Worm (Caenorhabditis elegans): ENCODE results near the gene abu-10.

Gene abu-10

DNA sequence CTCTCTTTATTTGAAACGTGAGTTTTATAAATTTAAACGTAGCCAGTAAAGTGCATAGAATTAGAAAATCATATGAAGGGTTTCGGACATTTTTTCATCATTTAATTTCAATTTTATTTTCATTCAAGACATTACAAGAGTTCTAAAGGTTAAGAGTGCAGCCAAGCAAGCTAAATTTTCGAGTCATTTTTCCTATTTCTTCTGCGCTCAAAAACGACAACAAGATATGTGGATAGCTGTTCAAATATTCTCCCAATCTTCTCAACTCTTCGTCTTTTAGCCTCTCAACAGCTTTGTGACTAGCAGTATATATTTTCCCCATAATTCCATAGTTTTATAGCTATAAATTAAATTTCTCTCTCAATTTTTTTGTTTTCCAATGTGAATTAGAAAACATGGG, 14.3 kb upstream of the abu-10 start:
- no peak for TF ChIP-seq nhr-77 (tag; optimal IDR thresholded peaks at IDR 0.05)
- no peak for TF ChIP-seq R02D3.7 (tag; optimal IDR thresholded peaks at IDR 0.05)
- no peak for TF ChIP-seq lin-13 (GFP tag; optimal IDR thresholded peaks at IDR 0.05)
- no peak for TF ChIP-seq nhr-129 (tag; optimal IDR thresholded peaks at IDR 0.05)
- no peak for TF ChIP-seq elt-1 (tag; optimal IDR thresholded peaks at IDR 0.05)
- TF ChIP-seq unc-55 (GFP tag; optimal IDR thresholded peaks at IDR 0.05), result no peak
- no peak for TF ChIP-seq sma-9 (GFP tag; optimal IDR thresholded peaks at IDR 0.05)
- no peak for TF ChIP-seq sma-9 (tag; optimal IDR thresholded peaks at IDR 0.05)
- no peak for TF ChIP-seq peb-1 (tag; optimal IDR thresholded peaks at IDR 0.05)
- no peak for TF ChIP-seq snpc-4 (tag; optimal IDR thresholded peaks at IDR 0.05)
- no peak for TF ChIP-seq zag-1 (tag; optimal IDR thresholded peaks at IDR 0.05)
- no peak for TF ChIP-seq Y55F3AM.14 (GFP tag; optimal IDR thresholded peaks at IDR 0.05)
- TF ChIP-seq aly-2 (tag; optimal IDR thresholded peaks at IDR 0.05), result no peak
- TF ChIP-seq egl-27 (tag; optimal IDR thresholded peaks at IDR 0.05), result no peak
- TF ChIP-seq dmd-4 (tag; optimal IDR thresholded peaks at IDR 0.05), result no peak

DNA sequence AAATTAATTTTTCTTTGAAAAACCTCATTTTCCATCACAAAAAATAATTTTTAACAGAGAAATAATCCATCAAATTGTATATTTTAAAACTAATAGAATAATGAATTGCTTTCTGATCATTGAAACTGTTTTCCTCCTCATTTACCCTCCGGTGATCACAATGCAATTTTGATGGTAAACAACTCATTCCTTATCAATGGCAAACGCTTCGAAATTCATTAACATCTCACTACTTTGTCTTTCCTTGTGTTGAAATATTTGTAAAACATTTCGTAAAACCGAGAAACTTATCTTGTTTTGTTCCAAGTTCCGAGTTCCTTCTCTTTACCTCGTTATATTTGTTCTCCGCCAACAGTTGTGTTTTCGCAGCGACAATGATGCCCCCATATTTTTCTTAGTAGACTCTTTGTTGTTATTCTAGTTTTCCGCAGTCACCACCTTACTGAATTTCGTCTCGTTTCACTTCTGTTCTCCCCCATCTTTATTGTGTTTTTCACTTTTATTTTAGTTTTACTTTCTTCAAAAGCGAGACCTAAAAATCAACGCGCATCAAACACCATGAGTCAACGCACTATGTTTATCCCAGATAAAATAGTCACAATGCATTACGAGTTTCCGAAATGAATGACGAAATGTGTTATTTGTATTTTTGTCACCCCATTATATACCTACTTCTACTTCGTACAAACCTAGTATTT, 12.7 kb upstream of the abu-10 start:
- TF ChIP-seq elt-1 (tag; optimal IDR thresholded peaks at IDR 0.05) (no peak), sma-3 (GFP tag; optimal IDR thresholded peaks at IDR 0.05) (peak; percentile 27), nhr-129 (tag; optimal IDR thresholded peaks at IDR 0.05) (peak; percentile 42), Y55F3AM.14 (GFP tag; optimal IDR thresholded peaks at IDR 0.05) (no peak), unc-39 (tag; optimal IDR thresholded peaks at IDR 0.05) (no peak), nhr-77 (tag; optimal IDR thresholded peaks at IDR 0.05) (no peak), C34F6.9 (tag; optimal IDR thresholded peaks at IDR 0.05) (peak; percentile 7), nhr-12 (tag; optimal IDR thresholded peaks at IDR 0.05) (no peak), lin-11 (tag; optimal IDR thresholded peaks at IDR 0.05) (no peak), blmp-1 (tag; optimal IDR thresholded peaks at IDR 0.05; ENCODE audit: insufficient read depth) (peak; percentile 80), sma-9 (GFP tag; optimal IDR thresholded peaks at IDR 0.05) (peak; percentile 18), sma-9 (tag; optimal IDR thresholded peaks at IDR 0.05) (no peak)

DNA sequence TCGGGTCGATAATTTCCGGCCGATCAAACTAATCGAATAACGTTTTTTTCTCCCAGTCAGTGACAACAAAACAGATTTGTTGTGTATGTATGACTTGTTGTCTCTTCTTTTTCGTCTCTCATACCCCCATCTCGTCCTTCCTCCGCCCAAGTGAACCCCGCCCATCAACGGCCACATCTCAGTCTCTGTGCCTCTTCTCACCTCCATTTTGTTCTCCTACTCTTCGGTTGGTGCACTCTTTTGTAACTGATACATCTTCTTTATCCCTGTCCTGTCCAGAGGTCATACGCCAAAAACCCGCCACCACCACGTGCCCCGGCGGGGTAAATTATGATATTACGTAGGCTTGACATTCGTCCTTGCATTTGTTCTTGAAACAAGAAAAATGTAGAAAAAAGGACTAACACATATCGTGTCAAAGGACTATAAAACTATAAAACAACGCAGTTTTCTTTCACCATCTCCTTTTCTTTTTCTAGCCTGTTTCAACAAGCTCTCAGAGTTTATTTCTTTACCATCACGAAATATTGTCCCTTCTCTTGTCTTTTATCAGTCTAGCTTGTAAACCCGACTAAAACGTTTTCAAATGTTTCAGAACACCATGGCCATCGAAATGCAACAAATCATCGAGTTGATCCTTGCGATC, 10.4 kb upstream of the abu-10 start, which contains the start of gene pmpl-1:
Gene pmpl-1 (plus strand): TSS at position 596 of the 646 bp plus-strand sequence.
- TF ChIP-seq nhr-12 (tag; optimal IDR thresholded peaks at IDR 0.05) (no peak), nhr-25 (tag; optimal IDR thresholded peaks at IDR 0.05) (peak; percentile 95), R02D3.7 (tag; optimal IDR thresholded peaks at IDR 0.05) (no peak), F13H6.1 (tag; optimal IDR thresholded peaks at IDR 0.05) (peak; percentile 60), unc-55 (GFP tag; optimal IDR thresholded peaks at IDR 0.05) (no peak), nhr-11 (tag; optimal IDR thresholded peaks at IDR 0.05) (no peak), nhr-21 (tag; optimal IDR thresholded peaks at IDR 0.05) (peak; percentile 24), ceh-16 (tag; optimal IDR thresholded peaks at IDR 0.05) (peak; percentile 91), ama-1 (optimal IDR thresholded peaks at IDR 0.05) (no peak), sem-4 (tag; optimal IDR thresholded peaks at IDR 0.05) (peak; percentile 41), dmd-4 (tag; optimal IDR thresholded peaks at IDR 0.05) (no peak), crh-2 (tag; optimal IDR thresholded peaks at IDR 0.05) (peak; percentile 64), sma-9 (GFP tag; optimal IDR thresholded peaks at IDR 0.05) (no peak), sma-9 (tag; optimal IDR thresholded peaks at IDR 0.05) (no peak), lsy-2 (tag; optimal IDR thresholded peaks at IDR 0.05) (peak in 1 of 2 experiments; percentile 27), mdl-1 (tag; optimal IDR thresholded peaks at IDR 0.05) (peak; percentile 31 to 46), snpc-4 (tag; optimal IDR thresholded peaks at IDR 0.05) (no peak), egl-27 (tag; optimal IDR thresholded peaks at IDR 0.05) (peak; percentile 40), nhr-129 (tag; optimal IDR thresholded peaks at IDR 0.05) (peak; percentile 74), lin-13 (GFP tag; optimal IDR thresholded peaks at IDR 0.05) (peak; percentile 43), sma-3 (GFP tag; optimal IDR thresholded peaks at IDR 0.05) (peak; percentile 51), blmp-1 (tag; optimal IDR thresholded peaks at IDR 0.05; ENCODE audit: insufficient read depth) (peak; percentile 73), ztf-4 (tag; optimal IDR thresholded peaks at IDR 0.05) (no peak), C34F6.9 (tag; optimal IDR thresholded peaks at IDR 0.05) (peak; percentile 47), nhr-23 (tag; optimal IDR thresholded peaks at IDR 0.05) (peak; percentile 7), lin-11 (tag; optimal IDR thresholded peaks at IDR 0.05) (peak; percentile 7)

DNA sequence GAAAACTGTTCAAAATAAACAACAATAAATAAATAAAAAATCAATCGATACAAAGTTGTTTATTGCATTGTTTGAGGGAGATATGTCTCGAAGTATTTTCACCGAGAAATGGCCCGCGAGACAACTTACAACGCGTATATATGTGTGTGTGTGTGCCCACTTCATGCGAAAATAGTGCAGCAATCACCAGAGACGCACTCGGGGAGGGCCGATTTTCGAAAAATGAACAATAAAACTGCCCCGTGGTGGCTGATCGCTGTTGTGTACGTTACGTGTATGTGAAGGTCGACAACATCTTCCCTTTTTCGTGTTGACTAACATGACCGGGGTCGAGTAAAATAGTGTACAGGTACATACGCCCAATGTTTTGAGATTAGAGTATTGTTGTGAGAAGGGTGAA, 9.5 kb upstream of the abu-10 start:
- TF ChIP-seq mdl-1 (tag; optimal IDR thresholded peaks at IDR 0.05) (peak in 1 of 2 experiments; percentile 13), unc-55 (GFP tag; optimal IDR thresholded peaks at IDR 0.05) (no peak), zag-1 (tag; optimal IDR thresholded peaks at IDR 0.05) (no peak), nhr-10 (tag; optimal IDR thresholded peaks at IDR 0.05) (no peak), fos-1 (tag; optimal IDR thresholded peaks at IDR 0.05) (peak; percentile 32), sma-9 (GFP tag; optimal IDR thresholded peaks at IDR 0.05) (peak; percentile 78), sma-9 (tag; optimal IDR thresholded peaks at IDR 0.05) (no peak), ceh-16 (tag; optimal IDR thresholded peaks at IDR 0.05) (peak; percentile 52), blmp-1 (tag; optimal IDR thresholded peaks at IDR 0.05; ENCODE audit: insufficient read depth) (no peak), lsy-2 (tag; optimal IDR thresholded peaks at IDR 0.05) (peak in 1 of 2 experiments; percentile 68), ZK546.5 (tag; optimal IDR thresholded peaks at IDR 0.05) (no peak), ztf-4 (tag; optimal IDR thresholded peaks at IDR 0.05) (peak; percentile 84), skn-1 (tag; optimal IDR thresholded peaks at IDR 0.05) (no peak), unc-62 (GFP tag; optimal IDR thresholded peaks at IDR 0.05) (no peak), dmd-4 (tag; optimal IDR thresholded peaks at IDR 0.05) (no peak), nhr-11 (tag; optimal IDR thresholded peaks at IDR 0.05) (no peak), nhr-6 (tag; optimal IDR thresholded peaks at IDR 0.05) (peak; percentile 61), sma-3 (GFP tag; optimal IDR thresholded peaks at IDR 0.05) (peak; percentile 84), nhr-237 (tag; optimal IDR thresholded peaks at IDR 0.05) (no peak), aly-2 (tag; optimal IDR thresholded peaks at IDR 0.05) (no peak), alr-1 (tag; optimal IDR thresholded peaks at IDR 0.05) (no peak), C34F6.9 (tag; optimal IDR thresholded peaks at IDR 0.05) (peak; percentile 29), nhr-129 (tag; optimal IDR thresholded peaks at IDR 0.05) (peak; percentile 90), nhr-21 (tag; optimal IDR thresholded peaks at IDR 0.05) (peak; percentile 67), crh-2 (tag; optimal IDR thresholded peaks at IDR 0.05) (peak; percentile 74), nhr-12 (tag; optimal IDR thresholded peaks at IDR 0.05) (no peak), sem-4 (tag; optimal IDR thresholded peaks at IDR 0.05) (peak; percentile 43)
